Worm (Caenorhabditis elegans): ENCODE data around the gene aass-1.
A peak's percentile ranks its signal among the peaks of the same experiment; 100 is the strongest.

aass-1 gene

ce11 chrIV:298204-298603 is 53.3 kb downstream of the aass-1 start, which contains the start of gene pnp-1:
Gene pnp-1 (minus strand): TSS chrIV:298304.
- TF ChIP-seq skn-1 (tag; optimal IDR thresholded peaks at IDR 0.05) (no peak), sdz-12 (GFP tag; optimal IDR thresholded peaks at IDR 0.05) (no peak), lin-29 (GFP tag; IDR thresholded peaks at IDR 0.05) (no peak), F37D6.2 (tag; optimal IDR thresholded peaks at IDR 0.05) (no peak), ceh-82 (tag; optimal IDR thresholded peaks at IDR 0.05) (no peak), hif-1 (tag; optimal IDR thresholded peaks at IDR 0.05) (no peak), php-3 (GFP tag; IDR thresholded peaks at IDR 0.05) (no peak), nhr-237 (tag; optimal IDR thresholded peaks at IDR 0.05) (no peak), lim-7 (GFP tag; IDR thresholded peaks at IDR 0.05) (no peak), snpc-1.2 (GFP tag; IDR thresholded peaks at IDR 0.05) (no peak)

- no peak for TF ChIP-seq daf-8 (GFP tag; IDR thresholded peaks at IDR 0.05)
- TF ChIP-seq attf-4 (tag; optimal IDR thresholded peaks at IDR 0.05): no peak
- TF ChIP-seq ceh-62 (tag; optimal IDR thresholded peaks at IDR 0.05): no peak
- TF ChIP-seq hlh-11 (tag; optimal IDR thresholded peaks at IDR 0.05): no peak
- no peak for TF ChIP-seq ceh-20 (GFP tag; IDR thresholded peaks at IDR 0.05)
- no peak for TF ChIP-seq fkh-10 (GFP tag; optimal IDR thresholded peaks at IDR 0.05)
- TF ChIP-seq pqm-1 (tag; optimal IDR thresholded peaks at IDR 0.05): no peak
- TF ChIP-seq nhr-25 (tag; optimal IDR thresholded peaks at IDR 0.05; ENCODE audit: borderline replicate concordance, insufficient read depth): no peak
- no peak for TF ChIP-seq lin-29 (GFP tag; IDR thresholded peaks at IDR 0.05)
- TF ChIP-seq ceh-32 (tag; optimal IDR thresholded peaks at IDR 0.05; ENCODE audit: poor library complexity): no peak
Observed at ce11 chrIV:299190-299589, 54.2 kb downstream of the aass-1 start.

ce11 chrIV:300307-300706 is 55.4 kb downstream of the aass-1 start:
- TF ChIP-seq mxl-3 (GFP tag; optimal IDR thresholded peaks at IDR 0.05) (peak; percentile 55), Y75B8A.6 (GFP tag; IDR thresholded peaks at IDR 0.05) (no peak), aly-2 (tag; optimal IDR thresholded peaks at IDR 0.05) (no peak), hlh-30 (tag; optimal IDR thresholded peaks at IDR 0.05; ENCODE audit: insufficient read depth) (peak; percentile 36), snpc-4 (tag; optimal IDR thresholded peaks at IDR 0.05) (no peak), ctbp-1 (GFP tag; IDR thresholded peaks at IDR 0.05) (no peak), ztf-11 (tag; optimal IDR thresholded peaks at IDR 0.05) (no peak), madf-5 (GFP tag; IDR thresholded peaks at IDR 0.05) (no peak), lin-38 (GFP tag; IDR thresholded peaks at IDR 0.05) (no peak), ceh-82 (tag; optimal IDR thresholded peaks at IDR 0.05) (no peak), fkh-10 (GFP tag; optimal IDR thresholded peaks at IDR 0.05) (no peak), nhr-237 (tag; optimal IDR thresholded peaks at IDR 0.05) (no peak), unc-62 (GFP tag; optimal IDR thresholded peaks at IDR 0.05 in 1 of 2) (peak in 1 of 2 experiments; percentile 72), unc-62 (tag; optimal IDR thresholded peaks at IDR 0.05) (no peak), egl-43 (GFP tag; IDR thresholded peaks at IDR 0.05) (no peak), nhr-28 (tag; optimal IDR thresholded peaks at IDR 0.05) (peak; percentile 67), zip-2 (tag; optimal IDR thresholded peaks at IDR 0.05) (no peak), nhr-77 (tag; optimal IDR thresholded peaks at IDR 0.05) (no peak), mxl-2 (GFP tag; conservative IDR thresholded peaks at IDR 0.05) (no peak), nhr-48 (tag; optimal IDR thresholded peaks at IDR 0.05) (no peak), hlh-11 (tag; optimal IDR thresholded peaks at IDR 0.05) (peak; percentile 45), attf-4 (tag; optimal IDR thresholded peaks at IDR 0.05) (no peak)
